Fruit fly (Drosophila melanogaster): Measurements from ENCODE around the gene CG4619.

Gene CG4619

dm6 chr2L:9966983-9967737, 28.5 kb downstream of the CG4619 start, which contains the start of the genes Dref and RpL13 (continued):
- peak; percentile 75 for TF ChIP-seq CG11247 (GFP tag; IDR thresholded peaks at IDR 0.05)
- TF ChIP-seq CG43689 (GFP tag; IDR thresholded peaks at IDR 0.05): peak; percentile 63
- peak; percentile 75 for TF ChIP-seq Awh (GFP tag; IDR thresholded peaks at IDR 0.05)
- peak; percentile 36 for TF ChIP-seq kay (GFP tag; optimal IDR thresholded peaks at IDR 0.05)
- peak; percentile 61 for TF ChIP-seq CG9215 (GFP tag; IDR thresholded peaks at IDR 0.05)
- TF ChIP-seq amos (GFP tag; IDR thresholded peaks at IDR 0.05; ENCODE audit: partially characterized antibody): peak; percentile 72
- peak; percentile 70 for TF ChIP-seq CG1792 (GFP tag; optimal IDR thresholded peaks at IDR 0.05)
- TF ChIP-seq Kr (GFP tag; optimal IDR thresholded peaks at IDR 0.05): peak; percentile 12
- TF ChIP-seq CG14014 (GFP tag; IDR thresholded peaks at IDR 0.05): peak; percentile 66
- peak; percentile 75 for TF ChIP-seq D19B (GFP tag; optimal IDR thresholded peaks at IDR 0.05)
- TF ChIP-seq dan (GFP tag; IDR thresholded peaks at IDR 0.05): no peak
- peak; percentile 92 for TF ChIP-seq CG17385 (GFP tag; optimal IDR thresholded peaks at IDR 0.05)

dm6 chr2L:9968201-9968727, 29.6 kb downstream of the CG4619 start:
- TF ChIP-seq CG14860 (GFP tag; IDR thresholded peaks at IDR 0.05; ENCODE audit: partially characterized antibody) (0 out of 3 replicates have a peak, but pooled peaks have one; percentile 43), Hand (GFP tag; optimal IDR thresholded peaks at IDR 0.05) (no peak), CG6791 (GFP tag; IDR thresholded peaks at IDR 0.05; ENCODE audit: partially characterized antibody) (peak; percentile 44; the same call in 1 of the 3 replicates), Vsx1 (GFP tag; optimal IDR thresholded peaks at IDR 0.05) (no peak), CG12942 (GFP tag; optimal IDR thresholded peaks at IDR 0.05) (no peak), mld (GFP tag; IDR thresholded peaks at IDR 0.05; ENCODE audit: partially characterized antibody) (peak; percentile 68; the same call in 2 of the 3 replicates), so (GFP tag; IDR thresholded peaks at IDR 0.05) (no peak), C15 (GFP tag; IDR thresholded peaks at IDR 0.05) (no peak), kni (GFP tag; optimal IDR thresholded peaks at IDR 0.05) (no peak), al (GFP tag; IDR thresholded peaks at IDR 0.05) (no peak), CG2712 (tag; optimal IDR thresholded peaks at IDR 0.05) (peak; percentile 20), CG14667 (GFP tag; IDR thresholded peaks at IDR 0.05) (no peak), unc-4 (GFP tag; IDR thresholded peaks at IDR 0.05; ENCODE audit: partially characterized antibody) (peak; percentile 57), CG13287 (GFP tag; IDR thresholded peaks at IDR 0.05; ENCODE audit: partially characterized antibody) (peak; percentile 76), CG13123 (GFP tag; optimal IDR thresholded peaks at IDR 0.05) (no peak), CG11696 (GFP tag; IDR thresholded peaks at IDR 0.05) (no peak), grn (GFP tag; optimal IDR thresholded peaks at IDR 0.05) (no peak), CG7963 (GFP tag; IDR thresholded peaks at IDR 0.05; ENCODE audit: partially characterized antibody) (peak; percentile 46; the same call in 1 of the 3 replicates), Dref (GFP tag; IDR thresholded peaks at IDR 0.05) (peak; percentile 83), CG4360 (GFP tag; IDR thresholded peaks at IDR 0.05) (peak; percentile 42; the same call in 1 of the 2 replicates), H15 (GFP tag; IDR thresholded peaks at IDR 0.05) (no peak), usp (GFP tag; optimal IDR thresholded peaks at IDR 0.05) (no peak), CG10274 (GFP tag; optimal IDR thresholded peaks at IDR 0.05) (no peak), bigmax (GFP tag; optimal IDR thresholded peaks at IDR 0.05) (no peak), cwo (GFP tag; optimal IDR thresholded peaks at IDR 0.05) (no peak), CG3163 (GFP tag; optimal IDR thresholded peaks at IDR 0.05) (no peak), cas (GFP tag; IDR thresholded peaks at IDR 0.05) (no peak), CG17912 (GFP tag; optimal IDR thresholded peaks at IDR 0.05) (no peak), amos (GFP tag; IDR thresholded peaks at IDR 0.05; ENCODE audit: partially characterized antibody) (peak; percentile 27; the same call in 1 of the 2 replicates), MBD-R2 (GFP tag; IDR thresholded peaks at IDR 0.05) (no peak), HLHmδ (GFP tag; optimal IDR thresholded peaks at IDR 0.05) (no peak), CG17802 (tag; optimal IDR thresholded peaks at IDR 0.05) (no peak), gfzf (GFP tag; optimal IDR thresholded peaks at IDR 0.05) (no peak), CG12236 (GFP tag; optimal IDR thresholded peaks at IDR 0.05) (no peak), Scr (GFP tag; IDR thresholded peaks at IDR 0.05; ENCODE audit: partially characterized antibody) (peak; percentile 50), Myb (GFP tag; optimal IDR thresholded peaks at IDR 0.05) (no peak)
